Fruit fly (Drosophila melanogaster): ENCODE results near the gene CG5149.

Gene CG5149

dm6 chr2L:7411947-7412621, 24.0 kb upstream of the CG5149 start, which contains the start of gene chm (continued):
- TF ChIP-seq Camta (GFP tag; optimal IDR thresholded peaks at IDR 0.05), result no peak
- no peak for TF ChIP-seq D19B (GFP tag; optimal IDR thresholded peaks at IDR 0.05)
- no peak for TF ChIP-seq run (tag; optimal IDR thresholded peaks at IDR 0.05)
- TF ChIP-seq CG11695 (GFP tag; IDR thresholded peaks at IDR 0.05), result no peak
- TF ChIP-seq Rfx (GFP tag; IDR thresholded peaks at IDR 0.05), result peak; percentile 70
- TF ChIP-seq Lim3 (GFP tag; IDR thresholded peaks at IDR 0.05), result no peak
- TF ChIP-seq NfI (GFP tag; optimal IDR thresholded peaks at IDR 0.05), result peak; percentile 8
- TF ChIP-seq CG3995 (GFP tag; optimal IDR thresholded peaks at IDR 0.05), result peak; percentile 40
- TF ChIP-seq C15 (GFP tag; IDR thresholded peaks at IDR 0.05), result no peak
- no peak for TF ChIP-seq CG14050 (GFP tag; IDR thresholded peaks at IDR 0.05)
- TF ChIP-seq CG4282 (GFP tag; optimal IDR thresholded peaks at IDR 0.05), result no peak
- no peak for TF ChIP-seq Poxn (GFP tag; IDR thresholded peaks at IDR 0.05)
- TF ChIP-seq CG8765 (GFP tag; IDR thresholded peaks at IDR 0.05), result no peak
- TF ChIP-seq CG11247 (GFP tag; IDR thresholded peaks at IDR 0.05), result 0 out of 2 replicates have a peak, but pooled peaks have one; percentile 41
- TF ChIP-seq bab2 (GFP tag; optimal IDR thresholded peaks at IDR 0.05), result peak; percentile 10
- TF ChIP-seq yki (optimal IDR thresholded peaks at IDR 0.05), result no peak
- TF ChIP-seq Optix (GFP tag; IDR thresholded peaks at IDR 0.05), result no peak
- no peak for TF ChIP-seq CG6854 (GFP tag; optimal IDR thresholded peaks at IDR 0.05)
- peak; percentile 58; the same call in 1 of the 3 replicates for TF ChIP-seq jigr1 (GFP tag; IDR thresholded peaks at IDR 0.05)
- no peak for TF ChIP-seq CG3281 (GFP tag; optimal IDR thresholded peaks at IDR 0.05)
- no peak for TF ChIP-seq ken (GFP tag; IDR thresholded peaks at IDR 0.05)
- TF ChIP-seq CG32767 (GFP tag; IDR thresholded peaks at IDR 0.05), result no peak
- TF ChIP-seq oc (tag; optimal IDR thresholded peaks at IDR 0.05), result no peak
- no peak for TF ChIP-seq Oli (tag; optimal IDR thresholded peaks at IDR 0.05)
- no peak for TF ChIP-seq CG9215 (GFP tag; IDR thresholded peaks at IDR 0.05)
- TF ChIP-seq caup (GFP tag; optimal IDR thresholded peaks at IDR 0.05; ENCODE audit: severe bottlenecking), result no peak
- no peak for TF ChIP-seq Fer3 (tag; optimal IDR thresholded peaks at IDR 0.05)
- TF ChIP-seq inv (GFP tag; IDR thresholded peaks at IDR 0.05; ENCODE audit: partially characterized antibody), result peak; percentile 82
- no peak for TF ChIP-seq ci (GFP tag; IDR thresholded peaks at IDR 0.05)
- peak; percentile 76; the same call in 1 of the 2 replicates for TF ChIP-seq chm (GFP tag; IDR thresholded peaks at IDR 0.05)
- TF ChIP-seq row (GFP tag; IDR thresholded peaks at IDR 0.05), result peak; percentile 94
- TF ChIP-seq ase (GFP tag; IDR thresholded peaks at IDR 0.05), result no peak
- TF ChIP-seq CG4404 (GFP tag; IDR thresholded peaks at IDR 0.05), result no peak
- TF ChIP-seq Mes4 (GFP tag; optimal IDR thresholded peaks at IDR 0.05), result no peak
- no peak for TF ChIP-seq crc (GFP tag; optimal IDR thresholded peaks at IDR 0.05)
- TF ChIP-seq CG7987 (GFP tag; optimal IDR thresholded peaks at IDR 0.05), result no peak
- no peak for TF ChIP-seq pan (optimal IDR thresholded peaks at IDR 0.05)
- peak in 1 of 2 experiments; percentile 40 for TF ChIP-seq pan (GFP tag; optimal IDR thresholded peaks at IDR 0.05 in 1 of 2, IDR thresholded peaks at IDR 0.05 in 1 of 2)
- TF ChIP-seq CG4360 (GFP tag; IDR thresholded peaks at IDR 0.05), result 0 out of 2 replicates have a peak, but pooled peaks have one; percentile 5
- TF ChIP-seq Bgb (GFP tag; IDR thresholded peaks at IDR 0.05; ENCODE audit: partially characterized antibody), result peak; percentile 86
- no peak for TF ChIP-seq da (GFP tag; optimal IDR thresholded peaks at IDR 0.05)
- TF ChIP-seq CG17802 (tag; optimal IDR thresholded peaks at IDR 0.05), result no peak
- TF ChIP-seq Blimp-1 (GFP tag; optimal IDR thresholded peaks at IDR 0.05), result no peak
- TF ChIP-seq seq (GFP tag; IDR thresholded peaks at IDR 0.05), result no peak
- TF ChIP-seq Doc3 (GFP tag; IDR thresholded peaks at IDR 0.05; ENCODE audit: partially characterized antibody), result peak; percentile 91
- TF ChIP-seq sqz (GFP tag; optimal IDR thresholded peaks at IDR 0.05), result no peak
- peak; percentile 36; the same call in 1 of the 3 replicates for TF ChIP-seq zfh1 (GFP tag; IDR thresholded peaks at IDR 0.05)
- peak; percentile 32 for TF ChIP-seq Ptx1 (GFP tag; IDR thresholded peaks at IDR 0.05)
- TF ChIP-seq jing (GFP tag; optimal IDR thresholded peaks at IDR 0.05), result no peak
- peak; percentile 51 for TF ChIP-seq CG14710 (tag; optimal IDR thresholded peaks at IDR 0.05)
- TF ChIP-seq CG12219 (GFP tag; optimal IDR thresholded peaks at IDR 0.05), result no peak

Data from whole organism, embryonic.